Fruit fly (Drosophila melanogaster) whole organism, prepupa: ENCODE measurements around the gene CG33285.

ENCODE experiments used
- CG11294 ChIP-seq: fragments of 200-800 bp; sonication (Bioruptor generic); IDR thresholded peaks from 2 replicates; pipeline ENCODE4 v1.3.6; 2022; ENCODE audit warnings: missing biosample characterization, missing genetic modification characterization
- CG8319 ChIP-seq: fragments of 200-800 bp; sonication (Bioruptor generic); optimal IDR thresholded peaks from 3 replicates; lab custom pipeline; 2016; ENCODE audit warnings: missing biosample characterization, missing genetic modification characterization

dm6 chr3L:21044721-21045120 lies 44.1 kb downstream of the CG33285 start:
- TF ChIP-seq CG8319 (GFP tag; lab: Kevin White, UChicago), result no peak
- TF ChIP-seq CG11294 (GFP tag; lab: Robert Waterston, UW), result no peak
